Worm (Caenorhabditis elegans) whole organism, L4 larva: ENCODE measurements around the gene srd-10.
A peak's percentile ranks its signal among the peaks of the same experiment; 100 is the strongest.

Experiments used
- daf-16 ChIP-seq, 3 experiments: sonication (generic microtip); optimal IDR thresholded peaks; 2 replicates each; lab custom pipeline; 2016 to 2017; ENCODE audit warnings: missing genetic modification characterization in 3 of 3, missing genetic modification reagents in 3 of 3, mild to moderate bottlenecking in 2 of 3, missing compliant biosample characterization in 2 of 3, missing biosample characterization in 1 of 3, moderate library complexity in 1 of 3
- fos-1 ChIP-seq: fragments of 150-350 bp; optimal IDR thresholded peaks from 2 replicates; lab custom pipeline; 2014; ENCODE audit warnings: missing biosample characterization, missing genetic modification characterization
- lir-3 ChIP-seq: sonication (generic microtip); optimal IDR thresholded peaks from 2 replicates; lab custom pipeline; 2016; ENCODE audit warnings: mild to moderate bottlenecking, missing genetic modification characterization, missing compliant biosample characterization
- mxl-3 ChIP-seq: fragments of 200-800 bp; sonication (Bioruptor generic); optimal IDR thresholded peaks from 2 replicates; lab custom pipeline; 2018; ENCODE audit warnings: mild to moderate bottlenecking, missing genetic modification characterization, missing compliant biosample characterization
- nhr-28 ChIP-seq: fragments of 150-350 bp; optimal IDR thresholded peaks from 2 replicates; lab custom pipeline; 2014; ENCODE audit warnings: missing biosample characterization, missing genetic modification characterization
- rbr-2 ChIP-seq: sonication (generic microtip); optimal IDR thresholded peaks from 2 replicates; lab custom pipeline; 2016; ENCODE audit warnings: missing genotype, missing genetic modification characterization, missing compliant biosample characterization
- saeg-2 ChIP-seq: fragments of 200-800 bp; sonication (Bioruptor generic); IDR thresholded peaks from 2 replicates; pipeline ENCODE4 v1.3.6; 2022; ENCODE audit warnings: missing genetic modification reagents, missing genetic modification characterization, missing compliant biosample characterization
- unc-39 ChIP-seq: sonication (generic microtip); optimal IDR thresholded peaks from 2 replicates; lab custom pipeline; 2017; ENCODE audit warnings: missing biosample characterization, missing genetic modification characterization

srd-10 gene

ce11 chrIV:13609755-13610154, 34.9 kb downstream of the srd-10 start, which contains the start of gene C08F11.13 (continued):
- TF ChIP-seq unc-39 (tag; lab: Kevin White, UChicago) (no peak), fos-1 (tag; lab: Kevin White, UChicago) (no peak)
- TF ChIP-seq, all 104 proteins: peak for 6

- peak; percentile 1 for TF ChIP-seq nhr-28 (tag; lab: Kevin White, UChicago)
- TF ChIP-seq lir-3 (tag; lab: Kevin White, UChicago), result no peak
- TF ChIP-seq daf-16 (GFP tag; optimal IDR thresholded peaks at IDR 0.05; lab: Kevin White, UChicago), result no peak
- TF ChIP-seq daf-16 (tag; optimal IDR thresholded peaks at IDR 0.05; lab: Kevin White, UChicago), result peak; percentile 71
- no peak for TF ChIP-seq saeg-2 (GFP tag; lab: Robert Waterston, UW)
- TF ChIP-seq fos-1 (tag; lab: Kevin White, UChicago), result no peak
Observed at ce11 chrIV:13619203-13619602, 44.4 kb downstream of the srd-10 start, which contains the start of gene C08F11.3. TSS of gene C08F11.3 (plus strand) at chrIV:13619503.

- TF ChIP-seq mxl-3 (no peak), rbr-2 (tag; lab: Kevin White, UChicago) (no peak)
Observed at ce11 chrIV:13623533-13623932, 48.7 kb downstream of the srd-10 start, which contains the start of gene C08F11.1. TSS of gene C08F11.1 (plus strand) at chrIV:13623833.
